Worm (Caenorhabditis elegans) whole organism, mixed stage, embryonic: ENCODE measurements around the gene Y44F5A.1.
A peak's percentile ranks its signal among the peaks of the same experiment; 100 is the strongest.

ENCODE experiments used
- bed-3 ChIP-seq: fragments of 200-800 bp; sonication (Bioruptor generic); optimal IDR thresholded peaks from 3 replicates; lab custom pipeline; 2018; ENCODE audit warnings: mild to moderate bottlenecking, missing genetic modification characterization, moderate library complexity, missing compliant biosample characterization
- blmp-1 ChIP-seq: fragments of 150-350 bp; optimal IDR thresholded peaks from 2 replicates; lab custom pipeline; 2014; ENCODE audit warnings: missing biosample characterization, missing genetic modification characterization
- ceh-39 ChIP-seq: fragments of 150-350 bp; optimal IDR thresholded peaks from 2 replicates; lab custom pipeline; 2014; ENCODE audit warnings: missing biosample characterization, missing genetic modification characterization
- ceh-43 ChIP-seq: fragments of 200-800 bp; sonication (Bioruptor generic); optimal IDR thresholded peaks from 2 replicates; lab custom pipeline; 2018; ENCODE audit warnings: mild to moderate bottlenecking, missing genetic modification characterization, moderate library complexity, missing compliant biosample characterization
- ceh-83 ChIP-seq: fragments of 200-800 bp; sonication (Bioruptor generic); optimal IDR thresholded peaks from 2 replicates; lab custom pipeline; 2018; ENCODE audit warnings: mild to moderate bottlenecking, missing genetic modification characterization, missing compliant biosample characterization
- ces-1 ChIP-seq: fragments of 150-350 bp; optimal IDR thresholded peaks from 2 replicates; lab custom pipeline; 2014; ENCODE audit warnings: missing biosample characterization, missing genetic modification reagents, missing genetic modification characterization
- drap-1 ChIP-seq: fragments of 200-800 bp; sonication (Bioruptor generic); optimal IDR thresholded peaks from 3 replicates; lab custom pipeline; 2018; ENCODE audit warnings: mild to moderate bottlenecking, missing genetic modification characterization, missing compliant biosample characterization
- elt-1 ChIP-seq: sonication (generic microtip); optimal IDR thresholded peaks from 2 replicates; lab custom pipeline; 2017; ENCODE audit warnings: missing genetic modification characterization, mild to moderate bottlenecking, missing compliant biosample characterization, antibody characterized with exemption, moderate library complexity, borderline replicate concordance; ENCODE audit not compliant: insufficient read depth
- flh-1 ChIP-seq: fragments of 200-800 bp; sonication (Bioruptor generic); optimal IDR thresholded peaks from 2 replicates; lab custom pipeline; 2018; ENCODE audit warnings: mild to moderate bottlenecking, missing genetic modification characterization, moderate library complexity, missing compliant biosample characterization
- ham-2 ChIP-seq: fragments of 200-800 bp; sonication (Bioruptor generic); optimal IDR thresholded peaks from 2 replicates; lab custom pipeline; 2018; ENCODE audit warnings: mild to moderate bottlenecking, missing genetic modification characterization, missing compliant biosample characterization
- hlh-1 ChIP-seq: fragments of 150-350 bp; optimal IDR thresholded peaks from 2 replicates; lab custom pipeline; 2014; ENCODE audit warnings: missing biosample characterization, missing genetic modification reagents, missing genetic modification characterization
- lin-13 ChIP-seq: fragments of 150-350 bp; optimal IDR thresholded peaks from 2 replicates; lab custom pipeline; 2014; ENCODE audit warnings: missing biosample characterization, missing genetic modification characterization
- lin-32 ChIP-seq: fragments of 200-800 bp; sonication (Bioruptor generic); optimal IDR thresholded peaks from 2 replicates; lab custom pipeline; 2018; ENCODE audit warnings: mild to moderate bottlenecking, missing genetic modification characterization, missing compliant biosample characterization
- lsy-2 ChIP-seq: fragments of 150-350 bp; optimal IDR thresholded peaks from 2 replicates; lab custom pipeline; 2014; ENCODE audit warnings: missing biosample characterization, missing genetic modification characterization
- mep-1 ChIP-seq: fragments of 150-350 bp; optimal IDR thresholded peaks from 2 replicates; lab custom pipeline; 2017; ENCODE audit warnings: missing biosample characterization, missing genetic modification reagents, missing genetic modification characterization, inconsistent platforms
- mls-2 ChIP-seq: sonication (generic microtip); optimal IDR thresholded peaks from 2 replicates; lab custom pipeline; 2016; ENCODE audit warnings: mild to moderate bottlenecking, missing genetic modification characterization, moderate library complexity, missing compliant biosample characterization
- nhr-12 ChIP-seq: fragments of 150-350 bp; optimal IDR thresholded peaks from 2 replicates; lab custom pipeline; 2014; ENCODE audit warnings: missing biosample characterization, missing genetic modification characterization
- nhr-237 ChIP-seq: fragments of 150-350 bp; optimal IDR thresholded peaks from 2 replicates; lab custom pipeline; 2014; ENCODE audit warnings: missing biosample characterization, missing genetic modification characterization
- nhr-28 ChIP-seq: fragments of 150-350 bp; optimal IDR thresholded peaks from 2 replicates; lab custom pipeline; 2014; ENCODE audit warnings: missing biosample characterization, missing genetic modification characterization
- nhr-76 ChIP-seq: sonication (generic microtip); optimal IDR thresholded peaks from 2 replicates; lab custom pipeline; 2017; ENCODE audit warnings: missing biosample characterization, missing genetic modification characterization
- pha-4 ChIP-seq: fragments of 150-350 bp; optimal IDR thresholded peaks from 2 replicates; lab custom pipeline; 2018; ENCODE audit warnings: missing biosample characterization, missing genetic modification reagents, missing genetic modification characterization
- sem-2 ChIP-seq: fragments of 200-800 bp; sonication (Bioruptor generic); optimal IDR thresholded peaks from 2 replicates; lab custom pipeline; 2018; ENCODE audit warnings: mild to moderate bottlenecking, missing genetic modification characterization, missing compliant biosample characterization
- sptf-1 ChIP-seq: sonication (generic microtip); optimal IDR thresholded peaks from 2 replicates; lab custom pipeline; 2017; ENCODE audit warnings: mild to moderate bottlenecking, missing genetic modification characterization, moderate library complexity, missing compliant biosample characterization
- unc-120 ChIP-seq: sonication (generic microtip); optimal IDR thresholded peaks from 2 replicates; lab custom pipeline; 2017; ENCODE audit warnings: missing genetic modification characterization, missing compliant biosample characterization; ENCODE audit not compliant: poor library complexity, severe bottlenecking
- unc-39 ChIP-seq: fragments of 150-350 bp; optimal IDR thresholded peaks from 2 replicates; lab custom pipeline; 2014; ENCODE audit warnings: missing biosample characterization, missing genetic modification characterization
- unc-62 ChIP-seq: fragments of 150-350 bp; optimal IDR thresholded peaks from 2 replicates; lab custom pipeline; 2014; ENCODE audit warnings: missing biosample characterization, missing genetic modification reagents, missing genetic modification characterization
- zip-8 ChIP-seq: fragments of 150-350 bp; optimal IDR thresholded peaks from 2 replicates; lab custom pipeline; 2014; ENCODE audit warnings: missing biosample characterization, missing genetic modification characterization
- ztf-11 ChIP-seq: fragments of 150-350 bp; optimal IDR thresholded peaks from 2 replicates; lab custom pipeline; 2014; ENCODE audit warnings: missing biosample characterization, missing genetic modification characterization

The Y44F5A.1 gene

ce11 chrIII:4242225-4242862, 5.1 kb downstream of the Y44F5A.1 start, which contains the start of gene F43C1.7:
F43C1.7 (minus strand) TSS chrIII:4242575.
- TF ChIP-seq unc-39, result no peak
- TF ChIP-seq zip-8, result peak; percentile 60
- no peak for TF ChIP-seq ceh-83 (GFP tag; lab: Kevin White, UChicago)
- TF ChIP-seq ceh-39, result no peak

DNA sequence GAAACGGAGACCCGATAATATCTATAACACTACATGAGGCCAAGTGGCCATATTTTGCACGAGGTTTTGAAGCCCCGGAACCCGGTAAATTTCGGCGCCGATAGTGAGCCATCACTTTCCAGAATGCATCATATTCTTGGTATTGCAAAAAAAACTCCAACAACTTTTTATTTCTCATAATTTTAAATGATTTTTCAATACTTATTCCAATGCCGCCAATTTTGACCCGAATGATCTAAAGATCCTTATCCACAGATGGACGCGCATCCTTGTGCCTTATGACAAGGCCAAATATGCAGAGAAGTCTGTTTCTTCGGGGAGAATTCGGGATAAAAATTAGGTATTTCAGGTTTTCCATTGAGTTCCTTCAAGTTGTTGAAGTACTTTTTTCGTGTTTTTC, 6.3 kb downstream of the Y44F5A.1 start:
- TF ChIP-seq elt-1 (tag; lab: Kevin White, UChicago) (peak; percentile 54), ceh-83 (GFP tag; lab: Kevin White, UChicago) (no peak)

DNA sequence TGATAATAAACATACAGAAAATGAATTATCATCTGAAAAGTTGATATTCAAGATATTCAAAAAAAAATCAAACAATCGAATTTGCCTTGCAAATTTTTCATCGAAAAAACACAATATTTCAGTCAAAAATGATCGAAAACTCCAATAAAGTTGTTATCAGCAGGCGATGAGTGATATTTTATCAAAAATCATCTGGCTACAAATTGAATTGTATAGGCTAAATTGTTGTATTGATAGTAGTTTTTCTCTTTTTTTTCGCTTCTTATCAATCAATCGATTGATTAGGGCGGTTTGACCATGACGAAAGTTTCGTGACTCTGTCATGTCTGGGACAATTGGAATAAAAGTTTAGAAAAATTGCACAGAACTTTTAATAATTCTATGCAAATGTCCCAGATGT, 7.3 kb downstream of the Y44F5A.1 start:
- no peak for TF ChIP-seq sptf-1 (tag; lab: Kevin White, UChicago)
- no peak for TF ChIP-seq ceh-39
- TF ChIP-seq bed-3 (GFP tag; lab: Kevin White, UChicago), result no peak

DNA sequence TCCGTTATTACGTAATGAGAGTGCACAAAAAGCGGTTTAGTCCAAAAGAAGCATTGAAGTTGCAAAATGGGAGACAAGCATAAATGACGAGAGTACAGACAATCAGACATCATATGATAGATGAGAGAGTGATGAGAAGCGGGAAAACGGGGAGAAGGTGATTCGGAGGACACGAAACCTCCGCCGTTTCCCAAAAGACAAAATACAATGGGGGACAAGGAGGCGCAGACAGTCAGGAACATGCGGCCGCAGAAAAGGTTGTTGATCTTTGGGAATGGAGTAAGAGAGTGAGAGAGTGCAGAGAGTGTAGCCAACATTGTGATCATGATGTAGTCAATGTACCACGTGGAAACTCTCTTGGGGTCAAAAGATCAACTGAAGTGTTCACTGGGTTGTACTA, 9.8 kb downstream of the Y44F5A.1 start:
- TF ChIP-seq mls-2 (tag; lab: Kevin White, UChicago) (peak; percentile 30), lin-32 (no peak), blmp-1 (tag; lab: Kevin White, UChicago) (no peak), bed-3 (GFP tag; lab: Kevin White, UChicago) (no peak), lsy-2 (tag; lab: Kevin White, UChicago) (peak; percentile 25), nhr-28 (peak; percentile 76), flh-1 (GFP tag; lab: Kevin White, UChicago) (no peak), pha-4 (tag; lab: Kevin White, UChicago) (peak; percentile 92), ceh-43 (no peak), ztf-11 (peak; percentile 27), ham-2 (GFP tag; lab: Kevin White, UChicago) (peak; percentile 77), ces-1 (GFP tag; lab: Kevin White, UChicago) (peak; percentile 59), nhr-237 (tag; lab: Kevin White, UChicago) (peak; percentile 85), nhr-12 (peak; percentile 94), sptf-1 (tag; lab: Kevin White, UChicago) (peak; percentile 37), drap-1 (GFP tag; lab: Kevin White, UChicago) (peak; percentile 25), mep-1 (tag; lab: Kevin White, UChicago) (peak; percentile 57), zip-8 (peak; percentile 59), ceh-83 (GFP tag; lab: Kevin White, UChicago) (no peak), elt-1 (tag; lab: Kevin White, UChicago) (peak; percentile 57), nhr-76 (tag; lab: Kevin White, UChicago) (no peak), unc-62 (peak; percentile 84), lin-13 (tag; lab: Kevin White, UChicago) (peak; percentile 35), unc-120 (tag; lab: Kevin White, UChicago) (peak; percentile 96), hlh-1 (peak; percentile 40)

ce11 chrIII:4236178-4236577, 11.3 kb downstream of the Y44F5A.1 start:
- TF ChIP-seq unc-62 (peak; percentile 2), ces-1 (GFP tag; lab: Kevin White, UChicago) (no peak), ceh-39 (no peak), nhr-237 (tag; lab: Kevin White, UChicago) (no peak), unc-39 (no peak), elt-1 (tag; lab: Kevin White, UChicago) (peak; percentile 38), hlh-1 (no peak), lsy-2 (tag; lab: Kevin White, UChicago) (no peak), mep-1 (tag; lab: Kevin White, UChicago) (peak; percentile 22), pha-4 (tag; lab: Kevin White, UChicago) (no peak), lin-13 (tag; lab: Kevin White, UChicago) (peak; percentile 32)

- TF ChIP-seq mep-1 (tag; lab: Kevin White, UChicago) (no peak), drap-1 (GFP tag; lab: Kevin White, UChicago) (no peak), elt-1 (tag; lab: Kevin White, UChicago) (no peak), zip-8 (no peak), lin-32 (no peak), lin-13 (tag; lab: Kevin White, UChicago) (no peak), flh-1 (GFP tag; lab: Kevin White, UChicago) (no peak), unc-39 (no peak), sem-2 (no peak), unc-120 (tag; lab: Kevin White, UChicago) (no peak), mls-2 (tag; lab: Kevin White, UChicago) (no peak), nhr-12 (no peak), ham-2 (GFP tag; lab: Kevin White, UChicago) (no peak), ces-1 (GFP tag; lab: Kevin White, UChicago) (no peak)
Observed at ce11 chrIII:4234642-4235295, 12.7 kb downstream of the Y44F5A.1 start.
